Fruit fly (Drosophila melanogaster): ENCODE results near the gene Cat.

Gene Cat

dm6 chr3L:18800100-18800841, 22.1 kb upstream of the Cat start (continued):
- TF ChIP-seq esn (GFP tag; optimal IDR thresholded peaks at IDR 0.05) (no peak), Blimp-1 (GFP tag; optimal IDR thresholded peaks at IDR 0.05) (peak; percentile 99), CG15336 (GFP tag; IDR thresholded peaks at IDR 0.05) (peak; percentile 56), Ets96B (tag; optimal IDR thresholded peaks at IDR 0.05) (peak; percentile 1), CG11294 (GFP tag; IDR thresholded peaks at IDR 0.05) (no peak), acj6 (GFP tag; optimal IDR thresholded peaks at IDR 0.05) (no peak), Ets21C (GFP tag; optimal IDR thresholded peaks at IDR 0.05) (no peak), pdm3 (GFP tag; optimal IDR thresholded peaks at IDR 0.05) (no peak), Sox102F (GFP tag; optimal IDR thresholded peaks at IDR 0.05) (peak; percentile 23)

DNA sequence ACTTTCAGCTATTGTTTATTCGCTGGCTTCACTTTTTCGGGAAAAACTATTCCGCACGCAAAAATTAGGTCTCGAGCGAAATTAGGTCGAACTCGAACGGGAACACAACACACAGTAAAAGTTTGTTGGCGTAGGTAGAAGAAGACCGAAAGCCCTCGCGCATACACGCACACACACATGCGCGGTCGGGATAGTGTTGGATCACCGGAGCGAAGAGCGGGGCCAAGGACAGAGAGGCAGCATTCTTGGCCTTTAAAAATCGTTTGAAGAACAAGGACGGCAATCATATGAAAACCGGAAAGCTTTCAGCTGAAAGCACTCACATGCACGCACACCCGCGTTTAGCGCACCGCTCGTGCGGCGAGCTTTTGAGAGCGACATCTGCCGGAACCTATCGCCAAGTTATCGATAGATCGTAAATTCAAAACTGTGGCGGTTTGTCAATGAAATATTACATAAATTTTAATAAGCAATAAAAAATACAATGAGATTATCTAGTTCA, 21.2 kb upstream of the Cat start, which contains the start of gene ftz-f1:
TSS of gene ftz-f1 (minus strand) at position 116 of the 502 bp plus-strand sequence.
- TF ChIP-seq eg (GFP tag; IDR thresholded peaks at IDR 0.05) = peak; percentile 33; the same call in 2 of the 3 replicates
- TF ChIP-seq fkh (GFP tag; optimal IDR thresholded peaks at IDR 0.05) = peak; percentile 80
- no peak for TF ChIP-seq Gug (GFP tag; IDR thresholded peaks at IDR 0.05)
- TF ChIP-seq Sox14 (GFP tag; optimal IDR thresholded peaks at IDR 0.05) = peak; percentile 64
- no peak for TF ChIP-seq pdm3 (GFP tag; optimal IDR thresholded peaks at IDR 0.05)
- TF ChIP-seq CG16779 (tag; optimal IDR thresholded peaks at IDR 0.05) = no peak
- peak; percentile 35 for TF ChIP-seq esn (GFP tag; optimal IDR thresholded peaks at IDR 0.05)
- TF ChIP-seq CG6792 (GFP tag; optimal IDR thresholded peaks at IDR 0.05) = no peak
- TF ChIP-seq Hr4 (GFP tag; optimal IDR thresholded peaks at IDR 0.05) = no peak
- TF ChIP-seq Eip78C (GFP tag) = peak; percentile 68
- no peak for TF ChIP-seq CG8319 (GFP tag; optimal IDR thresholded peaks at IDR 0.05)
- TF ChIP-seq CG34406 (GFP tag; optimal IDR thresholded peaks at IDR 0.05) = no peak
- TF ChIP-seq CG11294 (GFP tag; IDR thresholded peaks at IDR 0.05) = no peak
- peak; percentile 94 for TF ChIP-seq vri (GFP tag; optimal IDR thresholded peaks at IDR 0.05)
- TF ChIP-seq Lpt (GFP tag; optimal IDR thresholded peaks at IDR 0.05) = peak; percentile 18
- peak; percentile 95 for TF ChIP-seq svp (GFP tag)
- TF ChIP-seq CG8119 (GFP tag; IDR thresholded peaks at IDR 0.05) = peak; percentile 66; the same call in 2 of the 3 replicates
- no peak for TF ChIP-seq CG1621 (tag; optimal IDR thresholded peaks at IDR 0.05)
- TF ChIP-seq Eip75B (GFP tag; optimal IDR thresholded peaks at IDR 0.05) = peak; percentile 85
- peak; percentile 45; the same call in 1 of the 2 replicates for TF ChIP-seq CG15336 (GFP tag; IDR thresholded peaks at IDR 0.05)
- TF ChIP-seq CG32006 (GFP tag; optimal IDR thresholded peaks at IDR 0.05) = no peak
- TF ChIP-seq Blimp-1 (GFP tag; optimal IDR thresholded peaks at IDR 0.05) = peak; percentile 88
- no peak for TF ChIP-seq Ets21C (GFP tag; optimal IDR thresholded peaks at IDR 0.05)
- TF ChIP-seq Hr38 (GFP tag; optimal IDR thresholded peaks at IDR 0.05) = no peak
- no peak for TF ChIP-seq Sox102F (GFP tag; optimal IDR thresholded peaks at IDR 0.05)
- no peak for TF ChIP-seq CG11762 (GFP tag; optimal IDR thresholded peaks at IDR 0.05; ENCODE audit: insufficient read depth)
- no peak for TF ChIP-seq spab (GFP tag; optimal IDR thresholded peaks at IDR 0.05)

DNA sequence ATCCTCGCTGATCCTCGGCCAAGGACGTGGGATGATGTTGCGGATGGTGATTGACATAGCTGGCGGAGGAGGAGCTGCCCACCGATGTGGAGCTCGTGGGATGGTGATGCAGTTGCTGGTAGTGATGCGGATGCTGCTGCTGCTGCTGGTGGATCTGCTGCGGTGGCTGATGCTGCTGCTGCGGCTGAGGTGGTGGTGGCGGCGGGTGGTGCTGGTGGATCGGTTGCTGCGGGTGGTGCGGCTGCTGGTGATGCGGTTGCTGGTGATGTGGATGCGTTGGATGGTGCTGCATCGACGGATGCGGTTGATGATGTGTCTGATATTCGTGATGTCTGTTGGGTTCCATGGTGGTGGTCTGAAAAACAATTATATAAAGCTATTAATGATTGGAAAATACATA, 13.3 kb upstream of the Cat start:
- TF ChIP-seq fkh (GFP tag; optimal IDR thresholded peaks at IDR 0.05) (no peak), CG11902 (GFP tag; optimal IDR thresholded peaks at IDR 0.05) (no peak), achi (GFP tag; optimal IDR thresholded peaks at IDR 0.05) (no peak), eg (GFP tag; IDR thresholded peaks at IDR 0.05) (no peak), CG9139 (GFP tag; optimal IDR thresholded peaks at IDR 0.05) (no peak), Sox102F (GFP tag; optimal IDR thresholded peaks at IDR 0.05) (no peak), topi (GFP tag; optimal IDR thresholded peaks at IDR 0.05) (no peak), vri (GFP tag; optimal IDR thresholded peaks at IDR 0.05) (no peak), spab (GFP tag; optimal IDR thresholded peaks at IDR 0.05) (no peak), CG34406 (GFP tag; optimal IDR thresholded peaks at IDR 0.05) (no peak), pdm3 (GFP tag; optimal IDR thresholded peaks at IDR 0.05) (no peak), Eip78C (GFP tag) (no peak), CG11762 (GFP tag; optimal IDR thresholded peaks at IDR 0.05; ENCODE audit: insufficient read depth) (no peak), Lpt (GFP tag; optimal IDR thresholded peaks at IDR 0.05) (no peak), CG7368 (GFP tag; optimal IDR thresholded peaks at IDR 0.05) (no peak), Gug (GFP tag; IDR thresholded peaks at IDR 0.05) (no peak), CG31627 (GFP tag; optimal IDR thresholded peaks at IDR 0.05) (no peak), CG15336 (GFP tag; IDR thresholded peaks at IDR 0.05) (no peak)
